Fruit fly (Drosophila melanogaster) whole organism, pupa: ENCODE results near the gene ago.

ENCODE experiments used
- CG13204 ChIP-seq: fragments of 200-800 bp; sonication (Bioruptor generic); optimal IDR thresholded peaks from 2 replicates; lab custom pipeline; 2018; ENCODE audit warnings: missing biosample characterization, mild to moderate bottlenecking, missing genetic modification characterization, moderate library complexity
- CG14655 ChIP-seq: fragments of 200-800 bp; sonication (Bioruptor generic); optimal IDR thresholded peaks from 3 replicates; lab custom pipeline; 2017; ENCODE audit warnings: mild to moderate bottlenecking, missing biosample characterization, missing genetic modification reagents, missing genetic modification characterization
- CG8159 ChIP-seq: fragments of 200-800 bp; sonication (Bioruptor generic); optimal IDR thresholded peaks from 3 replicates; lab custom pipeline; 2018; ENCODE audit warnings: missing biosample characterization, mild to moderate bottlenecking, missing genetic modification characterization, moderate library complexity
- Pif1A ChIP-seq: fragments of 200-800 bp; sonication (Bioruptor generic); optimal IDR thresholded peaks from 3 replicates; lab custom pipeline; 2016; ENCODE audit warnings: missing biosample characterization, missing genetic modification characterization
- Snoo ChIP-seq: fragments of 200-800 bp; sonication (Bioruptor generic); optimal IDR thresholded peaks from 3 replicates; lab custom pipeline; 2017; ENCODE audit warnings: missing biosample characterization, mild to moderate bottlenecking, missing genetic modification characterization, inconsistent platforms
- gl ChIP-seq: fragments of 200-800 bp; sonication (Bioruptor generic); optimal IDR thresholded peaks from 2 replicates; lab custom pipeline; 2018; ENCODE audit warnings: missing biosample characterization, mild to moderate bottlenecking, missing genetic modification characterization

- no peak for TF ChIP-seq gl
- TF ChIP-seq Snoo: no peak
- no peak for TF ChIP-seq CG14655
- TF ChIP-seq Pif1A (GFP tag; lab: Kevin White, UChicago): no peak
- no peak for TF ChIP-seq CG13204 (GFP tag; lab: Kevin White, UChicago)
- TF ChIP-seq CG8159 (tag; lab: Kevin White, UChicago): no peak
These were observed 15.1 kb upstream of the ago start for dm6 chr3L:4269208-4269607.
